Worm (Caenorhabditis elegans) whole organism, L2 larva: Measurements from ENCODE around the gene C03A7.2.

Source experiments
- ama-1 ChIP-seq: fragments of 150-350 bp; optimal IDR thresholded peaks from 2 replicates; lab custom pipeline; 2018; ENCODE audit warnings: inconsistent platforms
- mab-5 ChIP-seq: fragments of 150-350 bp; optimal IDR thresholded peaks from 2 replicates; lab custom pipeline; 2014; ENCODE audit warnings: missing biosample characterization, missing genetic modification characterization
- nhr-11 ChIP-seq: fragments of 150-350 bp; optimal IDR thresholded peaks from 2 replicates; lab custom pipeline; 2014; ENCODE audit warnings: missing biosample characterization, missing genetic modification characterization
- nhr-23 ChIP-seq: fragments of 150-350 bp; optimal IDR thresholded peaks from 2 replicates; lab custom pipeline; 2014; ENCODE audit warnings: missing biosample characterization, missing genetic modification reagents, missing genetic modification characterization
- nhr-237 ChIP-seq: fragments of 150-350 bp; optimal IDR thresholded peaks from 2 replicates; lab custom pipeline; 2014; ENCODE audit warnings: missing biosample characterization, missing genetic modification characterization
- nhr-77 ChIP-seq: fragments of 150-350 bp; optimal IDR thresholded peaks from 2 replicates; lab custom pipeline; 2014; ENCODE audit warnings: missing biosample characterization, missing genetic modification characterization
- unc-62 ChIP-seq: fragments of 150-350 bp; optimal IDR thresholded peaks from 2 replicates; lab custom pipeline; 2014; ENCODE audit warnings: missing biosample characterization, missing genetic modification reagents, missing genetic modification characterization

- no peak for TF ChIP-seq nhr-11 (tag; lab: Kevin White, UChicago)
- no peak for TF ChIP-seq mab-5 (tag; lab: Kevin White, UChicago)
- no peak for TF ChIP-seq nhr-77
- no peak for TF ChIP-seq unc-62
- no peak for TF ChIP-seq nhr-23 (tag; lab: Kevin White, UChicago)
- TF ChIP-seq ama-1 (lab: Kevin White, UChicago), result no peak
- TF ChIP-seq nhr-237, result no peak
Measured at ce11 chrV:5169586-5169985, 12.1 kb upstream of the C03A7.2 start, which contains the start of gene srt-64.
